Worm (Caenorhabditis elegans): ENCODE measurements around the gene hsp-43.

Gene hsp-43

ce11 chrX:6259081-6259480 is 23.7 kb upstream of the hsp-43 start:
- TF ChIP-seq nfya-1 (tag; optimal IDR thresholded peaks at IDR 0.05; ENCODE audit: insufficient read depth) (no peak), ceh-28 (tag; optimal IDR thresholded peaks at IDR 0.05) (no peak), lsy-12 (tag; optimal IDR thresholded peaks at IDR 0.05) (no peak), egl-5 (tag; optimal IDR thresholded peaks at IDR 0.05) (no peak), elt-1 (tag; optimal IDR thresholded peaks at IDR 0.05) (no peak), nhr-77 (tag; optimal IDR thresholded peaks at IDR 0.05) (no peak), ztf-11 (tag; optimal IDR thresholded peaks at IDR 0.05) (no peak), lin-15B (tag; optimal IDR thresholded peaks at IDR 0.05) (no peak), nhr-43 (tag; optimal IDR thresholded peaks at IDR 0.05; ENCODE audit: poor library complexity, severe bottlenecking) (no peak), aly-2 (tag; optimal IDR thresholded peaks at IDR 0.05) (no peak), mdl-1 (tag; optimal IDR thresholded peaks at IDR 0.05) (no peak), sea-2 (GFP tag; optimal IDR thresholded peaks at IDR 0.05) (no peak), mml-1 (tag; optimal IDR thresholded peaks at IDR 0.05) (no peak), nhr-12 (tag; optimal IDR thresholded peaks at IDR 0.05) (no peak), fkh-2 (tag; optimal IDR thresholded peaks at IDR 0.05) (no peak), nhr-76 (tag; optimal IDR thresholded peaks at IDR 0.05) (no peak), eor-1 (tag; optimal IDR thresholded peaks at IDR 0.05) (no peak), nhr-237 (tag; optimal IDR thresholded peaks at IDR 0.05) (no peak), hmg-11 (tag; optimal IDR thresholded peaks at IDR 0.05) (no peak)

- peak; percentile 7 for TF ChIP-seq nhr-23 (tag; optimal IDR thresholded peaks at IDR 0.05)
- no peak for TF ChIP-seq ceh-82 (tag; optimal IDR thresholded peaks at IDR 0.05)
- TF ChIP-seq mml-1 (tag; optimal IDR thresholded peaks at IDR 0.05), result no peak
- peak; percentile 4 for TF ChIP-seq nhr-25 (tag; optimal IDR thresholded peaks at IDR 0.05)
Observed at ce11 chrX:6258409-6258808, 23.1 kb upstream of the hsp-43 start.

DNA sequence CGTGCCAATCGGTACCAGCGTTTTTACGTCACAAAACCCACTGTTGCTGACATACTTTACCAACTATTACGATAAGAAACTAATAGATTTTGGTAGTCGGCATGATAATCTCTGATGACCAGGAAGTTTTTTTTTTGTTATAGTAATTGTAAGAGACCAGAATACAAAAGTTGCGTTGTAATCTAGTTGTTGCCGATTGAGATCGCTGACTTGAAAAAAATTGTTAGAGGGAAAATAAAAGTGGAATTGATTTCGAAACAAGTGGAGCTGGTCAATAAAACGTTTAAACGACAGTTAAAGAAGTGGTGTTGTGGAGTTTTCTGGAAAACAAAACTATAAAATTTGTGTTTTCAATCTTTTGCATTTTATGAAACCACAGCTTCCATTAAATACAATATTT is 21.6 kb upstream of the hsp-43 start:
- no peak for TF ChIP-seq skn-1 (tag; optimal IDR thresholded peaks at IDR 0.05)
- no peak for TF ChIP-seq mdl-1 (tag; optimal IDR thresholded peaks at IDR 0.05)
- TF ChIP-seq ztf-4 (tag; optimal IDR thresholded peaks at IDR 0.05), result no peak
- peak; percentile 2 for TF ChIP-seq ceh-28 (tag; optimal IDR thresholded peaks at IDR 0.05)
- TF ChIP-seq nfya-1 (tag; optimal IDR thresholded peaks at IDR 0.05; ENCODE audit: insufficient read depth), result no peak
- no peak for TF ChIP-seq nhr-12 (tag; optimal IDR thresholded peaks at IDR 0.05)
- no peak for TF ChIP-seq ceh-9 (tag; optimal IDR thresholded peaks at IDR 0.05)
- no peak for TF ChIP-seq egl-5 (tag; optimal IDR thresholded peaks at IDR 0.05)
- no peak for TF ChIP-seq zag-1 (tag; optimal IDR thresholded peaks at IDR 0.05)
- no peak for TF ChIP-seq nhr-77 (tag; optimal IDR thresholded peaks at IDR 0.05)
- no peak for TF ChIP-seq sea-2 (GFP tag; optimal IDR thresholded peaks at IDR 0.05)
- TF ChIP-seq pha-4 (tag; optimal IDR thresholded peaks at IDR 0.05), result no peak
- no peak for TF ChIP-seq ZK546.5 (tag; optimal IDR thresholded peaks at IDR 0.05)
- peak; percentile 31 for TF ChIP-seq pqm-1 (tag; optimal IDR thresholded peaks at IDR 0.05)
- TF ChIP-seq nhr-23 (tag; optimal IDR thresholded peaks at IDR 0.05), result peak; percentile 31
- no peak for TF ChIP-seq ceh-82 (tag; optimal IDR thresholded peaks at IDR 0.05)
- TF ChIP-seq nhr-76 (tag; optimal IDR thresholded peaks at IDR 0.05), result no peak
- TF ChIP-seq aly-2 (tag; optimal IDR thresholded peaks at IDR 0.05), result no peak
- TF ChIP-seq snpc-4 (tag; optimal IDR thresholded peaks at IDR 0.05), result no peak
- no peak for TF ChIP-seq nhr-67 (tag; optimal IDR thresholded peaks at IDR 0.05)
- TF ChIP-seq jun-1 (tag; optimal IDR thresholded peaks at IDR 0.05), result no peak

DNA sequence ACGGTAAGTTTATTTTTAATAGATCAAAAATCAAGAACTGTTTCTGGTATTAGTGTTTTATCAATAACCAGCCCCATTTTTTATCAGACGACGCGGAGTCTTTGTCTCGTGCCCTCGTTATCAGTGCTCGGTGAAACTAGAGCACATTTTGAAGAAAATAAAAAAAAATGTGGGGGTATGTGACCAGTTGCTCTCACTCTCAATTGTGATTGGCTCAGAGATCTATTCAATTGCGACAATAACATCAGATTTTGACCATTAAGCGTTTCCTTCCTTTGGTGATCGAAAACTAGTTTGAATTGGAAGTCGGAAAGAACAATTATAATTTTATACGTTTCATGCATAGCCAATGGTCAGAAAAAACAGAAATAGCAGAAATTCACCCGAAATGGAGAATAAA is 21.1 kb upstream of the hsp-43 start:
- TF ChIP-seq elt-1 (tag; optimal IDR thresholded peaks at IDR 0.05) (no peak), nhr-77 (tag; optimal IDR thresholded peaks at IDR 0.05) (no peak), fkh-2 (tag; optimal IDR thresholded peaks at IDR 0.05) (no peak), unc-39 (tag; optimal IDR thresholded peaks at IDR 0.05) (no peak), nfya-1 (tag; optimal IDR thresholded peaks at IDR 0.05; ENCODE audit: insufficient read depth) (peak; percentile 52), mdl-1 (tag; optimal IDR thresholded peaks at IDR 0.05) (no peak), jun-1 (tag; optimal IDR thresholded peaks at IDR 0.05) (peak; percentile 38), fkh-10 (GFP tag; optimal IDR thresholded peaks at IDR 0.05) (no peak), pqm-1 (tag; optimal IDR thresholded peaks at IDR 0.05) (peak; percentile 89), ztf-4 (tag; optimal IDR thresholded peaks at IDR 0.05) (no peak), ceh-16 (tag; optimal IDR thresholded peaks at IDR 0.05) (no peak), aly-2 (tag; optimal IDR thresholded peaks at IDR 0.05) (no peak), elt-2 (tag; optimal IDR thresholded peaks at IDR 0.05) (peak; percentile 92), pha-4 (tag; optimal IDR thresholded peaks at IDR 0.05) (peak; percentile 54), ama-1 (optimal IDR thresholded peaks at IDR 0.05) (peak; percentile 51), ceh-82 (tag; optimal IDR thresholded peaks at IDR 0.05) (no peak), egl-27 (tag; optimal IDR thresholded peaks at IDR 0.05) (no peak), fos-1 (tag; optimal IDR thresholded peaks at IDR 0.05) (no peak)
